Worm (Caenorhabditis elegans) whole organism, young adult: ENCODE data around the gene F55C5.10.

Experiments
- C06A6.2 ChIP-seq: fragments of 200-800 bp; sonication (Bioruptor generic); conservative IDR thresholded peaks from 2 replicates; pipeline ENCODE4 v1.3.6; 2022; ENCODE audit warnings: missing genetic modification characterization, missing compliant biosample characterization
- F22D6.2 ChIP-seq: sonication (generic microtip); optimal IDR thresholded peaks from 2 replicates; lab custom pipeline; 2016; ENCODE audit warnings: mild to moderate bottlenecking, missing genetic modification characterization, missing compliant biosample characterization
- F49E8.2 ChIP-seq: sonication (generic microtip); optimal IDR thresholded peaks from 3 replicates; lab custom pipeline; 2017; ENCODE audit warnings: missing genetic modification characterization, mild to moderate bottlenecking, missing compliant biosample characterization, antibody characterized with exemption, moderate library complexity; ENCODE audit not compliant: insufficient read depth
- T07F8.4 ChIP-seq: sonication (generic microtip); optimal IDR thresholded peaks from 2 replicates; lab custom pipeline; 2016; ENCODE audit warnings: mild to moderate bottlenecking, missing genetic modification characterization, moderate library complexity, missing compliant biosample characterization
- Y79H2A.3 ChIP-seq: fragments of 200-800 bp; sonication (Bioruptor generic); conservative IDR thresholded peaks from 2 replicates; pipeline ENCODE4 v1.3.6; 2022; ENCODE audit warnings: missing genetic modification reagents, missing genetic modification characterization, missing compliant biosample characterization
- akir-1 ChIP-seq: fragments of 200-800 bp; sonication (Bioruptor generic); optimal IDR thresholded peaks from 2 replicates; lab custom pipeline; 2018; ENCODE audit warnings: mild to moderate bottlenecking, missing genetic modification characterization, moderate library complexity, missing compliant biosample characterization
- aptf-3 ChIP-seq: fragments of 200-800 bp; sonication (Bioruptor generic); IDR thresholded peaks from 2 replicates; pipeline ENCODE4 v1.3.6; 2022; ENCODE audit warnings: missing genetic modification characterization, missing compliant biosample characterization
- bed-1 ChIP-seq: fragments of 200-800 bp; sonication (Bioruptor generic); IDR thresholded peaks from 2 replicates; pipeline ENCODE4 v1.3.6; 2022; ENCODE audit warnings: missing genetic modification reagents, missing genetic modification characterization, missing compliant biosample characterization
- ccch-3 ChIP-seq: fragments of 200-800 bp; sonication (Bioruptor generic); optimal IDR thresholded peaks from 2 replicates; lab custom pipeline; 2018; ENCODE audit warnings: mild to moderate bottlenecking, missing genetic modification characterization, missing compliant biosample characterization
- cebp-1 ChIP-seq, 2 experiments: fragments of 200-800 bp in 1 of 2; sonication (Bioruptor generic) in 1 of 2; sonication (generic microtip) in 1 of 2; IDR thresholded peaks in 1 of 2; optimal IDR thresholded peaks in 1 of 2; 2 replicates each; pipeline versions ENCODE4 v1.3.6 to Lab custom; 2017 to 2022; ENCODE audit warnings: missing compliant biosample characterization in 2 of 2, missing genetic modification characterization in 2 of 2, mild to moderate bottlenecking in 1 of 2, missing genetic modification reagents in 1 of 2, moderate library complexity in 1 of 2
- ceh-58 ChIP-seq: fragments of 200-800 bp; sonication (Bioruptor generic); IDR thresholded peaks from 2 replicates; pipeline ENCODE4 v1.3.6; 2022; ENCODE audit warnings: missing genetic modification characterization, missing compliant biosample characterization
- die-1 ChIP-seq: sonication (generic microtip); optimal IDR thresholded peaks from 2 replicates; lab custom pipeline; 2016; ENCODE audit warnings: missing genotype, mild to moderate bottlenecking, missing genetic modification characterization, missing compliant biosample characterization
- dox-1 ChIP-seq: fragments of 200-800 bp; sonication (Bioruptor generic); IDR thresholded peaks from 2 replicates; pipeline ENCODE4 v1.3.6; 2022; ENCODE audit warnings: missing genetic modification reagents, missing genetic modification characterization, missing compliant biosample characterization
- ets-4 ChIP-seq: fragments of 200-800 bp; sonication (Bioruptor generic); optimal IDR thresholded peaks from 2 replicates; lab custom pipeline; 2018; ENCODE audit warnings: mild to moderate bottlenecking, missing genetic modification characterization, missing compliant biosample characterization
- gei-17 ChIP-seq: fragments of 200-800 bp; sonication (Bioruptor generic); optimal IDR thresholded peaks from 2 replicates; lab custom pipeline; 2018; ENCODE audit warnings: mild to moderate bottlenecking, missing genetic modification characterization, missing compliant biosample characterization
- him-1 ChIP-seq: sonication (generic microtip); optimal IDR thresholded peaks from 2 replicates; lab custom pipeline; 2016; ENCODE audit warnings: missing genotype, missing genetic modification reagents, missing genetic modification characterization, missing compliant biosample characterization
- hlh-12 ChIP-seq: sonication (generic microtip); optimal IDR thresholded peaks from 2 replicates; lab custom pipeline; 2016; ENCODE audit warnings: missing genetic modification characterization, missing compliant biosample characterization
- hlh-26 ChIP-seq: fragments of 200-800 bp; sonication (Bioruptor generic); conservative IDR thresholded peaks from 2 replicates; pipeline ENCODE4 v1.3.6; 2022; ENCODE audit warnings: missing genetic modification reagents, missing genetic modification characterization, missing compliant biosample characterization
- lag-1 ChIP-seq: fragments of 200-800 bp; sonication (Bioruptor generic); IDR thresholded peaks from 2 replicates; pipeline ENCODE4 v1.3.6; 2022; ENCODE audit warnings: missing genetic modification reagents, missing genetic modification characterization, missing compliant biosample characterization
- let-526 ChIP-seq: fragments of 200-800 bp; sonication (Bioruptor generic); IDR thresholded peaks from 2 replicates; pipeline ENCODE4 v1.3.6; 2022; ENCODE audit warnings: missing genetic modification reagents, missing genetic modification characterization, missing compliant biosample characterization
- lin-35 ChIP-seq, 3 experiments: fragments of 150-350 bp in 2 of 3; sonication (generic microtip) in 1 of 3; optimal IDR thresholded peaks; 2 replicates each; lab custom pipeline; 2014 to 2018; ENCODE audit warnings: missing biosample characterization in 3 of 3, missing genetic modification characterization in 3 of 3, missing genetic modification reagents in 3 of 3
- lin-40 ChIP-seq: sonication (generic microtip); optimal IDR thresholded peaks from 2 replicates; lab custom pipeline; 2016; ENCODE audit warnings: missing genetic modification characterization, mild to moderate bottlenecking, missing compliant biosample characterization, missing genotype, missing genetic modification reagents
- lir-1 ChIP-seq: fragments of 200-800 bp; sonication (Bioruptor generic); conservative IDR thresholded peaks from 2 replicates; pipeline ENCODE4 v1.3.6; 2022; ENCODE audit warnings: missing genetic modification reagents, missing genetic modification characterization, missing compliant biosample characterization
- nfya-1 ChIP-seq: sonication (generic microtip); optimal IDR thresholded peaks from 2 replicates; lab custom pipeline; 2017; ENCODE audit warnings: antibody characterized with exemption, missing compliant biosample characterization, missing genetic modification characterization, borderline replicate concordance; ENCODE audit not compliant: insufficient read depth
- nfyb-1 ChIP-seq: fragments of 200-800 bp; sonication (Bioruptor generic); IDR thresholded peaks from 2 replicates; pipeline ENCODE4 v1.3.6; 2022; ENCODE audit warnings: missing genetic modification reagents, missing genetic modification characterization, missing compliant biosample characterization
- nhr-120 ChIP-seq: fragments of 200-800 bp; sonication (Bioruptor generic); IDR thresholded peaks from 2 replicates; pipeline ENCODE4 v1.3.6; 2022; ENCODE audit warnings: missing genetic modification characterization, missing compliant biosample characterization
- nhr-179 ChIP-seq: sonication (generic microtip); optimal IDR thresholded peaks from 2 replicates; lab custom pipeline; 2016; ENCODE audit warnings: mild to moderate bottlenecking, missing genetic modification characterization, missing compliant biosample characterization
- nhr-27 ChIP-seq: fragments of 200-800 bp; sonication (Bioruptor generic); optimal IDR thresholded peaks from 2 replicates; lab custom pipeline; 2018; ENCODE audit warnings: mild to moderate bottlenecking, missing genetic modification characterization, moderate library complexity, missing compliant biosample characterization
- pbrm-1 ChIP-seq: fragments of 200-800 bp; sonication (Bioruptor generic); IDR thresholded peaks from 2 replicates; pipeline ENCODE4 v1.3.6; 2022; ENCODE audit warnings: missing genetic modification reagents, missing genetic modification characterization, missing compliant biosample characterization
- pha-4 ChIP-seq: fragments of 150-350 bp; sonication (generic microtip); optimal IDR thresholded peaks from 2 replicates; lab custom pipeline; 2014; ENCODE audit warnings: missing biosample characterization, missing genetic modification reagents, missing genetic modification characterization
- repo-1 ChIP-seq: sonication (generic microtip); optimal IDR thresholded peaks from 2 replicates; lab custom pipeline; 2017; ENCODE audit warnings: mild to moderate bottlenecking, missing genetic modification characterization, missing compliant biosample characterization
- sdz-38 ChIP-seq: sonication (generic microtip); optimal IDR thresholded peaks from 2 replicates; lab custom pipeline; 2016; ENCODE audit warnings: missing genotype, missing genetic modification characterization, missing compliant biosample characterization
- snpc-3.4 ChIP-seq: sonication (generic microtip); optimal IDR thresholded peaks from 2 replicates; lab custom pipeline; 2017; ENCODE audit warnings: missing genetic modification characterization, mild to moderate bottlenecking, missing compliant biosample characterization, antibody characterized with exemption, moderate library complexity, missing genotype, missing genetic modification reagents
- tbp1 ChIP-seq: fragments of 200-800 bp; sonication (Bioruptor generic); optimal IDR thresholded peaks from 2 replicates; lab custom pipeline; 2018; ENCODE audit warnings: mild to moderate bottlenecking, missing genetic modification characterization, missing compliant biosample characterization
- tbx-9 ChIP-seq: sonication (generic microtip); optimal IDR thresholded peaks from 2 replicates; lab custom pipeline; 2016; ENCODE audit warnings: borderline replicate concordance, missing genetic modification characterization, inconsistent platforms, missing compliant biosample characterization
- unc-130 ChIP-seq: sonication (generic microtip); optimal IDR thresholded peaks from 2 replicates; lab custom pipeline; 2016; ENCODE audit warnings: missing genetic modification reagents, missing genetic modification characterization, missing compliant biosample characterization

F55C5.10 gene

ce11 chrV:12303453-12304077 lies 20.3 kb downstream of the F55C5.10 start (continued):
- TF ChIP-seq C06A6.2 (GFP tag; lab: Robert Waterston, UW) = peak; percentile 94
- peak; percentile 98 for TF ChIP-seq ccch-3 (GFP tag; lab: Kevin White, UChicago)
- TF ChIP-seq Y79H2A.3 (GFP tag; lab: Robert Waterston, UW) = peak; percentile 96
- TF ChIP-seq sdz-38 (tag; lab: Kevin White, UChicago) = peak; percentile 76
- peak; percentile 89 for TF ChIP-seq akir-1 (GFP tag; lab: Kevin White, UChicago)
- TF ChIP-seq die-1 (tag; lab: Kevin White, UChicago) = peak; percentile 99
- peak; percentile 87 for TF ChIP-seq hlh-26 (GFP tag; lab: Robert Waterston, UW)
- TF ChIP-seq bed-1 (GFP tag; lab: Robert Waterston, UW) = peak; percentile 100
- TF ChIP-seq tbp1 (GFP tag; lab: Kevin White, UChicago) = peak; percentile 96
- peak; percentile 92 for TF ChIP-seq hlh-12 (tag; lab: Kevin White, UChicago)
- TF ChIP-seq lag-1 = peak; percentile 99
- TF ChIP-seq nhr-120 (GFP tag; lab: Robert Waterston, UW) = peak; percentile 100
- peak; percentile 96 for TF ChIP-seq T07F8.4 (tag; lab: Kevin White, UChicago)
- TF ChIP-seq nhr-27 (tag; lab: Kevin White, UChicago) = peak; percentile 100
- peak; percentile 99 for TF ChIP-seq dox-1
- peak; percentile 99 for TF ChIP-seq tbx-9 (tag; lab: Kevin White, UChicago)
- TF ChIP-seq pha-4 (tag; lab: Kevin White, UChicago) = no peak

ce11 chrV:12305677-12306076 lies 22.4 kb downstream of the F55C5.10 start:
- TF ChIP-seq aptf-3 (GFP tag; lab: Robert Waterston, UW) = no peak
- TF ChIP-seq F49E8.2 (tag; lab: Kevin White, UChicago) = no peak
- TF ChIP-seq ets-4 (GFP tag; lab: Kevin White, UChicago) = no peak
- no peak for TF ChIP-seq F22D6.2 (tag; lab: Kevin White, UChicago)
- no peak for TF ChIP-seq nfyb-1 (GFP tag; lab: Robert Waterston, UW)
- TF ChIP-seq, all 124 proteins: peak for 0

- TF ChIP-seq unc-130 (GFP tag; lab: Kevin White, UChicago) = no peak
- TF ChIP-seq die-1 (tag; lab: Kevin White, UChicago) = no peak
- no peak for TF ChIP-seq bed-1 (GFP tag; lab: Robert Waterston, UW)
- TF ChIP-seq pbrm-1 (GFP tag; lab: Robert Waterston, UW) = no peak
- TF ChIP-seq ccch-3 (GFP tag; lab: Kevin White, UChicago) = no peak
- TF ChIP-seq lin-35 (GFP tag; optimal IDR thresholded peaks at IDR 0.05; lab: Kevin White, UChicago) = no peak
- peak; percentile 2 for TF ChIP-seq lin-40 (tag; lab: Kevin White, UChicago)
- TF ChIP-seq ceh-58 (GFP tag; lab: Robert Waterston, UW) = no peak
- TF ChIP-seq repo-1 (tag; lab: Kevin White, UChicago) = peak; percentile 51
- no peak for TF ChIP-seq gei-17
- no peak for TF ChIP-seq nfya-1 (tag; lab: Kevin White, UChicago)
- no peak for TF ChIP-seq lir-1 (GFP tag; lab: Robert Waterston, UW)
- TF ChIP-seq cebp-1 (GFP tag; IDR thresholded peaks at IDR 0.05; lab: Robert Waterston, UW) = no peak
- TF ChIP-seq cebp-1 (tag; optimal IDR thresholded peaks at IDR 0.05; lab: Kevin White, UChicago) = peak; percentile 9
- no peak for TF ChIP-seq let-526 (GFP tag; lab: Robert Waterston, UW)
- no peak for TF ChIP-seq him-1 (tag; lab: Kevin White, UChicago)
- no peak for TF ChIP-seq snpc-3.4 (tag; lab: Kevin White, UChicago)
- TF ChIP-seq nhr-179 = no peak
- TF ChIP-seq tbp1 (GFP tag; lab: Kevin White, UChicago) = no peak
These were observed 23.8 kb downstream of the F55C5.10 start, which contains the start of gene srg-45 for ce11 chrV:12307011-12307540. Gene srg-45, plus strand, starts transcription at chrV:12307490.
